Worm (Caenorhabditis elegans) whole organism, L1 larva: ENCODE data around the gene nhr-4.

Source experiments
- C04F5.9 ChIP-seq: sonication (generic microtip); optimal IDR thresholded peaks from 2 replicates; lab custom pipeline; 2016; ENCODE audit warnings: missing genetic modification characterization, missing compliant biosample characterization
- F16B12.6 ChIP-seq: fragments of 150-350 bp; optimal IDR thresholded peaks from 2 replicates; lab custom pipeline; 2014; ENCODE audit warnings: missing biosample characterization, missing genetic modification characterization
- Y116A8C.19 ChIP-seq: sonication (generic microtip); optimal IDR thresholded peaks from 2 replicates; lab custom pipeline; 2016; ENCODE audit warnings: missing compliant biosample characterization, missing genetic modification characterization, borderline replicate concordance
- aha-1 ChIP-seq: fragments of 150-350 bp; optimal IDR thresholded peaks from 2 replicates; lab custom pipeline; 2014; ENCODE audit warnings: missing biosample characterization, missing genetic modification characterization
- alr-1 ChIP-seq: fragments of 200-800 bp; sonication (Bioruptor generic); optimal IDR thresholded peaks from 2 replicates; lab custom pipeline; 2018; ENCODE audit warnings: borderline replicate concordance, mild to moderate bottlenecking, missing genetic modification characterization, missing compliant biosample characterization
- ces-1 ChIP-seq: fragments of 150-350 bp; optimal IDR thresholded peaks from 2 replicates; lab custom pipeline; 2014; ENCODE audit warnings: missing biosample characterization, missing genetic modification reagents, missing genetic modification characterization
- dpl-1 ChIP-seq, 3 experiments: fragments of 150-350 bp in 2 of 3; sonication (generic microtip) in 1 of 3; optimal IDR thresholded peaks; 2 replicates each; lab custom pipeline; 2014 to 2017; ENCODE audit warnings: missing biosample characterization in 3 of 3, missing genetic modification characterization in 3 of 3, missing genetic modification reagents in 3 of 3
- dsc-1 ChIP-seq: sonication (generic microtip); optimal IDR thresholded peaks from 2 replicates; lab custom pipeline; 2016; ENCODE audit warnings: mild to moderate bottlenecking, missing genetic modification characterization, missing compliant biosample characterization
- efl-1 ChIP-seq, 4 experiments: fragments of 150-350 bp; optimal IDR thresholded peaks in 3 of 4; peaks in 1 of 4; 1 replicate in 1 of 4; 2 replicates in 3 of 4; lab custom pipeline; 2014; ENCODE audit warnings: missing biosample characterization in 2 of 4, missing genetic modification characterization in 2 of 4, missing genetic modification reagents in 2 of 4
- efl-3 ChIP-seq: fragments of 200-800 bp; sonication (Bioruptor generic); optimal IDR thresholded peaks from 2 replicates; lab custom pipeline; 2018; ENCODE audit warnings: mild to moderate bottlenecking, missing genetic modification characterization, missing compliant biosample characterization
- elt-3 ChIP-seq, 6 experiments: fragments of 150-350 bp in 1 of 6; sonication (generic microtip); optimal IDR thresholded peaks; 2 replicates each; lab custom pipeline; 2017 to 2018; ENCODE audit warnings: missing biosample characterization in 6 of 6, missing genetic modification characterization in 6 of 6, inconsistent platforms in 1 of 6
- ets-5 ChIP-seq: fragments of 200-800 bp; sonication (Bioruptor generic); IDR thresholded peaks from 2 replicates; pipeline ENCODE4 v1.3.6; 2022; ENCODE audit warnings: missing genetic modification characterization, missing compliant biosample characterization
- fkh-8 ChIP-seq: sonication (generic microtip); optimal IDR thresholded peaks from 2 replicates; lab custom pipeline; 2016; ENCODE audit warnings: mild to moderate bottlenecking, missing genetic modification characterization, missing compliant biosample characterization
- grh-1 ChIP-seq: fragments of 200-800 bp; sonication (Bioruptor generic); IDR thresholded peaks from 2 replicates; pipeline ENCODE4 v1.3.6; 2022; ENCODE audit warnings: missing genetic modification reagents, missing genetic modification characterization, missing compliant biosample characterization
- hlh-17 ChIP-seq: fragments of 200-800 bp; sonication (Bioruptor generic); optimal IDR thresholded peaks from 2 replicates; lab custom pipeline; 2018; ENCODE audit warnings: missing genetic modification characterization, mild to moderate bottlenecking, missing compliant biosample characterization, moderate library complexity, borderline replicate concordance
- hpl-2 ChIP-seq: fragments of 150-350 bp; optimal IDR thresholded peaks from 2 replicates; lab custom pipeline; 2014; ENCODE audit warnings: missing biosample characterization, missing genetic modification reagents, missing genetic modification characterization
- irx-1 ChIP-seq: sonication (generic microtip); optimal IDR thresholded peaks from 2 replicates; lab custom pipeline; 2016; ENCODE audit warnings: missing genetic modification characterization, missing compliant biosample characterization
- isw-1 ChIP-seq: fragments of 200-800 bp; sonication (Bioruptor generic); IDR thresholded peaks from 2 replicates; pipeline ENCODE4 v1.3.6; 2022; ENCODE audit warnings: missing genetic modification characterization, missing compliant biosample characterization
- lin-13 ChIP-seq: fragments of 150-350 bp; optimal IDR thresholded peaks from 2 replicates; lab custom pipeline; 2014; ENCODE audit warnings: missing biosample characterization, missing genetic modification reagents, missing genetic modification characterization
- lin-14 ChIP-seq: fragments of 200-800 bp; sonication (Bioruptor generic); optimal IDR thresholded peaks from 2 replicates; lab custom pipeline; 2018; ENCODE audit warnings: mild to moderate bottlenecking, missing genetic modification characterization, moderate library complexity, missing compliant biosample characterization
- lin-15B ChIP-seq: fragments of 150-350 bp; sonication (generic microtip); optimal IDR thresholded peaks from 3 replicates; lab custom pipeline; 2014; ENCODE audit warnings: missing biosample characterization, missing genetic modification characterization
- lin-35 ChIP-seq, 2 experiments: fragments of 150-350 bp; optimal IDR thresholded peaks; 2 replicates each; lab custom pipeline; 2014; ENCODE audit warnings: missing biosample characterization in 2 of 2, missing genetic modification characterization in 2 of 2, missing genetic modification reagents in 2 of 2
- lin-39 ChIP-seq: fragments of 150-350 bp; optimal IDR thresholded peaks from 2 replicates; lab custom pipeline; 2014; ENCODE audit warnings: missing biosample characterization, missing genetic modification reagents, missing genetic modification characterization
- lir-3 ChIP-seq: sonication (generic microtip); optimal IDR thresholded peaks from 2 replicates; lab custom pipeline; 2016; ENCODE audit warnings: mild to moderate bottlenecking, missing genetic modification characterization, moderate library complexity, missing compliant biosample characterization; ENCODE audit not compliant: poor library complexity
- lsy-2 ChIP-seq, 2 experiments: fragments of 150-350 bp; optimal IDR thresholded peaks; 2 replicates each; lab custom pipeline; 2014; ENCODE audit warnings: missing biosample characterization in 2 of 2, missing genetic modification characterization in 2 of 2
- mep-1 ChIP-seq: fragments of 150-350 bp; optimal IDR thresholded peaks from 2 replicates; lab custom pipeline; 2014; ENCODE audit warnings: missing biosample characterization, missing genetic modification characterization
- nhr-19 ChIP-seq: fragments of 200-800 bp; sonication (Bioruptor generic); conservative IDR thresholded peaks from 2 replicates; pipeline ENCODE4 v1.3.6; 2022; ENCODE audit warnings: missing genetic modification characterization, missing compliant biosample characterization
- nhr-20 ChIP-seq: sonication (generic microtip); optimal IDR thresholded peaks from 2 replicates; lab custom pipeline; 2016; ENCODE audit warnings: mild to moderate bottlenecking, missing genetic modification characterization, missing compliant biosample characterization
- nhr-47 ChIP-seq: sonication (generic microtip); optimal IDR thresholded peaks from 2 replicates; lab custom pipeline; 2016; ENCODE audit warnings: mild to moderate bottlenecking, missing genetic modification characterization, moderate library complexity, missing compliant biosample characterization
- nhr-71 ChIP-seq: sonication (generic microtip); optimal IDR thresholded peaks from 2 replicates; lab custom pipeline; 2016; ENCODE audit warnings: mild to moderate bottlenecking, missing genetic modification characterization, moderate library complexity, missing compliant biosample characterization
- nhr-76 ChIP-seq: sonication (generic microtip); optimal IDR thresholded peaks from 2 replicates; lab custom pipeline; 2017; ENCODE audit warnings: missing biosample characterization, missing genetic modification characterization
- nhr-84 ChIP-seq: sonication (generic microtip); optimal IDR thresholded peaks from 2 replicates; lab custom pipeline; 2017; ENCODE audit warnings: missing biosample characterization, missing genetic modification characterization
- nhr-85 ChIP-seq: sonication (generic microtip); peaks from one replicate; lab custom pipeline; 2016; ENCODE audit warnings: missing genetic modification characterization, inconsistent platforms, missing compliant biosample characterization
- pag-3 ChIP-seq: sonication (generic microtip); optimal IDR thresholded peaks from 2 replicates; lab custom pipeline; 2017; ENCODE audit warnings: missing genetic modification characterization, mild to moderate bottlenecking, missing compliant biosample characterization, antibody characterized with exemption, borderline replicate concordance; ENCODE audit not compliant: insufficient read depth
- pqm-1 ChIP-seq: sonication (generic microtip); optimal IDR thresholded peaks from 3 replicates; lab custom pipeline; 2017; ENCODE audit warnings: missing biosample characterization, missing genetic modification characterization
- snpc-4 ChIP-seq: fragments of 150-350 bp; optimal IDR thresholded peaks from 2 replicates; lab custom pipeline; 2014; ENCODE audit warnings: missing biosample characterization, missing genetic modification characterization
- sptf-1 ChIP-seq: fragments of 150-350 bp; optimal IDR thresholded peaks from 2 replicates; lab custom pipeline; 2014; ENCODE audit warnings: missing biosample characterization, missing genetic modification characterization
- sup-37 ChIP-seq: fragments of 200-800 bp; sonication (Bioruptor generic); optimal IDR thresholded peaks from 2 replicates; lab custom pipeline; 2018; ENCODE audit warnings: mild to moderate bottlenecking, missing genetic modification characterization, missing compliant biosample characterization
- tlp-1 ChIP-seq: fragments of 150-350 bp; optimal IDR thresholded peaks from 2 replicates; lab custom pipeline; 2014; ENCODE audit warnings: missing biosample characterization, missing genetic modification characterization
- unc-30 ChIP-seq: sonication (generic microtip); optimal IDR thresholded peaks from 2 replicates; lab custom pipeline; 2017; ENCODE audit warnings: missing biosample characterization, missing genetic modification characterization
- unc-62 ChIP-seq: fragments of 150-350 bp; optimal IDR thresholded peaks from 2 replicates; lab custom pipeline; 2014; ENCODE audit warnings: missing biosample characterization, missing genetic modification reagents, missing genetic modification characterization
- unc-86 ChIP-seq: sonication (generic microtip); optimal IDR thresholded peaks from 2 replicates; lab custom pipeline; 2016; ENCODE audit warnings: missing genetic modification characterization, missing compliant biosample characterization
- xbp-1 ChIP-seq: sonication (generic microtip); optimal IDR thresholded peaks from 2 replicates; lab custom pipeline; 2016; ENCODE audit warnings: missing genetic modification characterization, missing compliant biosample characterization

The nhr-4 gene

ce11 chrIV:9878893-9879379 lies at the start of gene nhr-4:
TSS of gene nhr-4 (plus strand) at chrIV:9879329.
- TF ChIP-seq dsc-1 (peak; percentile 27), nhr-19 (GFP tag; lab: Robert Waterston, UW) (no peak), ets-5 (GFP tag; lab: Robert Waterston, UW) (no peak), lin-35 (GFP tag; optimal IDR thresholded peaks at IDR 0.05; lab: Kevin White, UChicago) (no peak), nhr-85 (tag; lab: Kevin White, UChicago) (no peak), lin-15B (tag; lab: Kevin White, UChicago) (no peak), nhr-71 (tag; lab: Kevin White, UChicago) (peak; percentile 12), pqm-1 (tag; lab: Kevin White, UChicago) (no peak), grh-1 (GFP tag; lab: Robert Waterston, UW) (no peak), ces-1 (GFP tag; lab: Kevin White, UChicago) (no peak), unc-86 (tag; lab: Kevin White, UChicago) (no peak), lin-39 (tag; lab: Kevin White, UChicago) (no peak), unc-30 (tag; lab: Kevin White, UChicago) (no peak), fkh-8 (tag; lab: Kevin White, UChicago) (peak; percentile 71), aha-1 (tag; lab: Kevin White, UChicago) (no peak), snpc-4 (tag; lab: Kevin White, UChicago) (no peak), irx-1 (tag; lab: Kevin White, UChicago) (no peak), dpl-1 (GFP tag; optimal IDR thresholded peaks at IDR 0.05; lab: Kevin White, UChicago) (no peak), elt-3 (tag; optimal IDR thresholded peaks at IDR 0.05; lab: Kevin White, UChicago) (no peak), unc-62 (GFP tag; lab: Kevin White, UChicago) (no peak), tlp-1 (tag; lab: Kevin White, UChicago) (no peak), C04F5.9 (tag; lab: Kevin White, UChicago) (no peak), lin-14 (no peak), mep-1 (tag; lab: Kevin White, UChicago) (no peak), nhr-76 (no peak), nhr-84 (no peak), isw-1 (GFP tag; lab: Robert Waterston, UW) (no peak), xbp-1 (tag; lab: Kevin White, UChicago) (no peak), alr-1 (no peak), hlh-17 (GFP tag; lab: Kevin White, UChicago) (no peak), lir-3 (tag; lab: Kevin White, UChicago) (no peak), sup-37 (no peak), lsy-2 (tag; optimal IDR thresholded peaks at IDR 0.05; lab: Kevin White, UChicago) (no peak), lin-13 (no peak), F16B12.6 (tag; lab: Kevin White, UChicago) (no peak), pag-3 (tag; lab: Kevin White, UChicago) (no peak), efl-3 (GFP tag; lab: Kevin White, UChicago) (no peak), hpl-2 (GFP tag; lab: Kevin White, UChicago) (no peak), efl-1 (optimal IDR thresholded peaks at IDR 0.05; lab: Kevin White, UChicago) (no peak), efl-1 (GFP tag; optimal IDR thresholded peaks at IDR 0.05 in 1 of 2; lab: Kevin White, UChicago) (peak in 1 of 2 experiments; percentile 56), nhr-47 (tag; lab: Kevin White, UChicago) (peak; percentile 0), nhr-20 (tag; lab: Kevin White, UChicago) (no peak), sptf-1 (tag; lab: Kevin White, UChicago) (no peak), Y116A8C.19 (no peak)
